Worm (Caenorhabditis elegans) whole organism, L2 larva: Measurements from ENCODE around the gene pas-6.

Experiments
- C34F6.9 ChIP-seq: fragments of 150-350 bp; optimal IDR thresholded peaks from 2 replicates; lab custom pipeline; 2014; ENCODE audit warnings: missing biosample characterization, missing genetic modification characterization
- F13H6.1 ChIP-seq: sonication (generic microtip); optimal IDR thresholded peaks from 2 replicates; lab custom pipeline; 2016; ENCODE audit warnings: missing genetic modification characterization, missing compliant biosample characterization
- R02D3.7 ChIP-seq: fragments of 150-350 bp; optimal IDR thresholded peaks from 2 replicates; lab custom pipeline; 2014; ENCODE audit warnings: missing biosample characterization, missing genetic modification characterization
- Y55F3AM.14 ChIP-seq: fragments of 200-800 bp; sonication (Bioruptor generic); optimal IDR thresholded peaks from 2 replicates; lab custom pipeline; 2018; ENCODE audit warnings: mild to moderate bottlenecking, missing genetic modification characterization, missing compliant biosample characterization
- ZK546.5 ChIP-seq: sonication (generic microtip); optimal IDR thresholded peaks from 2 replicates; lab custom pipeline; 2017; ENCODE audit warnings: missing biosample characterization, missing genetic modification characterization
- alr-1 ChIP-seq: fragments of 150-350 bp; optimal IDR thresholded peaks from 2 replicates; lab custom pipeline; 2014; ENCODE audit warnings: missing biosample characterization, missing genetic modification characterization
- aly-2 ChIP-seq: fragments of 150-350 bp; optimal IDR thresholded peaks from 2 replicates; lab custom pipeline; 2014; ENCODE audit warnings: missing biosample characterization, missing genetic modification characterization
- ama-1 ChIP-seq: fragments of 150-350 bp; optimal IDR thresholded peaks from 2 replicates; lab custom pipeline; 2018; ENCODE audit warnings: inconsistent platforms
- blmp-1 ChIP-seq: sonication (generic microtip); optimal IDR thresholded peaks from 2 replicates; lab custom pipeline; 2017; ENCODE audit warnings: missing genetic modification characterization, mild to moderate bottlenecking, missing compliant biosample characterization, antibody characterized with exemption, moderate library complexity; ENCODE audit not compliant: insufficient read depth
- ceh-16 ChIP-seq: fragments of 150-350 bp; optimal IDR thresholded peaks from 2 replicates; lab custom pipeline; 2014; ENCODE audit warnings: missing biosample characterization, missing genetic modification characterization
- ceh-82 ChIP-seq: fragments of 150-350 bp; optimal IDR thresholded peaks from 2 replicates; lab custom pipeline; 2014; ENCODE audit warnings: missing biosample characterization, missing genetic modification characterization
- crh-2 ChIP-seq: sonication (generic microtip); optimal IDR thresholded peaks from 2 replicates; lab custom pipeline; 2017; ENCODE audit warnings: missing biosample characterization, missing genetic modification characterization
- dmd-4 ChIP-seq: sonication (generic microtip); optimal IDR thresholded peaks from 2 replicates; lab custom pipeline; 2017; ENCODE audit warnings: missing biosample characterization, missing genetic modification characterization
- egl-27 ChIP-seq: sonication (generic microtip); optimal IDR thresholded peaks from 3 replicates; lab custom pipeline; 2017; ENCODE audit warnings: missing biosample characterization, missing genetic modification reagents, missing genetic modification characterization
- elt-1 ChIP-seq: fragments of 150-350 bp; optimal IDR thresholded peaks from 2 replicates; lab custom pipeline; 2014; ENCODE audit warnings: missing biosample characterization, missing genetic modification characterization
- fos-1 ChIP-seq: fragments of 150-350 bp; optimal IDR thresholded peaks from 2 replicates; lab custom pipeline; 2014; ENCODE audit warnings: missing biosample characterization, missing genetic modification characterization
- gmeb-1 ChIP-seq: fragments of 150-350 bp; optimal IDR thresholded peaks from 2 replicates; lab custom pipeline; 2014; ENCODE audit warnings: missing biosample characterization, missing genetic modification characterization
- lin-11 ChIP-seq: fragments of 150-350 bp; sonication (generic microtip); optimal IDR thresholded peaks from 2 replicates; lab custom pipeline; 2014; ENCODE audit warnings: missing biosample characterization, missing genetic modification characterization, inconsistent platforms, mixed read lengths
- lin-13 ChIP-seq: fragments of 150-350 bp; optimal IDR thresholded peaks from 2 replicates; lab custom pipeline; 2014; ENCODE audit warnings: missing biosample characterization, missing genetic modification reagents, missing genetic modification characterization
- lsy-2 ChIP-seq, 2 experiments: fragments of 150-350 bp in 1 of 2; sonication (generic microtip) in 1 of 2; optimal IDR thresholded peaks; 2 replicates each; lab custom pipeline; 2014 to 2017; ENCODE audit warnings: missing biosample characterization in 2 of 2, missing genetic modification characterization in 2 of 2
- mab-5 ChIP-seq: fragments of 150-350 bp; optimal IDR thresholded peaks from 2 replicates; lab custom pipeline; 2014; ENCODE audit warnings: missing biosample characterization, missing genetic modification characterization
- mbf-1 ChIP-seq: sonication (generic microtip); optimal IDR thresholded peaks from 2 replicates; lab custom pipeline; 2017; ENCODE audit warnings: missing biosample characterization, missing genetic modification characterization
- nhr-10 ChIP-seq: sonication (generic microtip); optimal IDR thresholded peaks from 2 replicates; lab custom pipeline; 2017; ENCODE audit warnings: missing biosample characterization, missing genetic modification characterization
- nhr-11 ChIP-seq: fragments of 150-350 bp; optimal IDR thresholded peaks from 2 replicates; lab custom pipeline; 2014; ENCODE audit warnings: missing biosample characterization, missing genetic modification characterization
- nhr-12 ChIP-seq: fragments of 150-350 bp; optimal IDR thresholded peaks from 2 replicates; lab custom pipeline; 2014; ENCODE audit warnings: missing biosample characterization, missing genetic modification characterization
- nhr-129 ChIP-seq: fragments of 150-350 bp; optimal IDR thresholded peaks from 2 replicates; lab custom pipeline; 2014; ENCODE audit warnings: missing biosample characterization, missing genetic modification characterization
- nhr-21 ChIP-seq: fragments of 150-350 bp; optimal IDR thresholded peaks from 2 replicates; lab custom pipeline; 2014; ENCODE audit warnings: missing biosample characterization, missing genetic modification characterization
- nhr-23 ChIP-seq: fragments of 150-350 bp; optimal IDR thresholded peaks from 2 replicates; lab custom pipeline; 2014; ENCODE audit warnings: missing biosample characterization, missing genetic modification reagents, missing genetic modification characterization
- nhr-237 ChIP-seq: fragments of 150-350 bp; optimal IDR thresholded peaks from 2 replicates; lab custom pipeline; 2014; ENCODE audit warnings: missing biosample characterization, missing genetic modification characterization
- nhr-25 ChIP-seq: fragments of 150-350 bp; sonication (generic microtip); optimal IDR thresholded peaks from 3 replicates; lab custom pipeline; 2014; ENCODE audit warnings: missing biosample characterization, missing genetic modification characterization
- nhr-6 ChIP-seq: fragments of 150-350 bp; optimal IDR thresholded peaks from 2 replicates; lab custom pipeline; 2014; ENCODE audit warnings: missing biosample characterization, missing genetic modification characterization
- nhr-77 ChIP-seq: fragments of 150-350 bp; optimal IDR thresholded peaks from 2 replicates; lab custom pipeline; 2014; ENCODE audit warnings: missing biosample characterization, missing genetic modification characterization
- peb-1 ChIP-seq: fragments of 150-350 bp; optimal IDR thresholded peaks from 2 replicates; lab custom pipeline; 2014; ENCODE audit warnings: missing biosample characterization, missing genetic modification characterization
- sem-4 ChIP-seq: fragments of 150-350 bp; optimal IDR thresholded peaks from 2 replicates; lab custom pipeline; 2014; ENCODE audit warnings: missing biosample characterization, missing genetic modification reagents, missing genetic modification characterization
- skn-1 ChIP-seq: sonication (generic microtip); optimal IDR thresholded peaks from 2 replicates; lab custom pipeline; 2017; ENCODE audit warnings: missing biosample characterization, missing genetic modification characterization
- sma-3 ChIP-seq: sonication (generic microtip); optimal IDR thresholded peaks from 2 replicates; lab custom pipeline; 2016; ENCODE audit warnings: missing genetic modification reagents, missing genetic modification characterization, missing compliant biosample characterization
- sma-9 ChIP-seq, 2 experiments: fragments of 150-350 bp in 1 of 2; sonication (generic microtip) in 1 of 2; optimal IDR thresholded peaks; 2 replicates each; lab custom pipeline; 2014 to 2016; ENCODE audit warnings: missing genetic modification characterization in 2 of 2, mild to moderate bottlenecking in 1 of 2, missing biosample characterization in 1 of 2, missing compliant biosample characterization in 1 of 2, missing genetic modification reagents in 1 of 2, moderate library complexity in 1 of 2
- snpc-4 ChIP-seq: fragments of 150-350 bp; optimal IDR thresholded peaks from 2 replicates; lab custom pipeline; 2014; ENCODE audit warnings: missing biosample characterization, missing genetic modification characterization
- unc-39 ChIP-seq: fragments of 150-350 bp; optimal IDR thresholded peaks from 2 replicates; lab custom pipeline; 2014; ENCODE audit warnings: missing biosample characterization, missing genetic modification characterization
- unc-55 ChIP-seq: fragments of 150-350 bp; sonication (generic microtip); optimal IDR thresholded peaks from 3 replicates; lab custom pipeline; 2014; ENCODE audit warnings: missing biosample characterization, missing genetic modification reagents, missing genetic modification characterization
- zag-1 ChIP-seq: fragments of 150-350 bp; optimal IDR thresholded peaks from 2 replicates; lab custom pipeline; 2014; ENCODE audit warnings: missing biosample characterization, missing genetic modification characterization
- ztf-11 ChIP-seq: sonication (generic microtip); optimal IDR thresholded peaks from 2 replicates; lab custom pipeline; 2017; ENCODE audit warnings: missing biosample characterization, missing genetic modification characterization
- ztf-4 ChIP-seq: fragments of 150-350 bp; optimal IDR thresholded peaks from 2 replicates; lab custom pipeline; 2014; ENCODE audit warnings: missing biosample characterization, missing genetic modification characterization

Gene pas-6

DNA sequence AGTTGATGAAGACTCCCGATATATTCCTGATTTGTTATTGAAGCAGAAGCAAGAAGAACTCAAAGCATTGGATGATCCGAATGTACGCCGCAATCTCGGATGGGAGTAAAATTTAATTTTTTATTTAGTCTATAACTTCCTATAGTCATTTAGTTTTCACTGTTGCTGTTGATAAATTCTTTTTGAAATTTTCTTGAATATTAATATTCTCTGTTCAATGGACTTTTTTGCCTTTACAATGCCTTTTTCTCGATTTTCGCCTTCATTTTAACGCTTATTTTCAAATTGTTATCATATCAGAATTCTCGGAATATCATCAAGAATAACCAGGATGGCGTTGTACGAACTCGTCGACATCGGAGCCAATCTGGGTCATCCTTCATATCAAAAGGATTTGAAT lies 10.2 kb upstream of the pas-6 start, which contains the start of gene crn-2:
Gene crn-2 (plus strand): TSS at position 301 of the 400 bp plus-strand sequence.
- TF ChIP-seq lin-11 (tag; lab: Kevin White, UChicago) (no peak), elt-1 (tag; lab: Kevin White, UChicago) (no peak), ZK546.5 (tag; lab: Kevin White, UChicago) (no peak), sem-4 (tag; lab: Kevin White, UChicago) (no peak), nhr-23 (no peak), peb-1 (tag; lab: Kevin White, UChicago) (no peak), nhr-11 (tag; lab: Kevin White, UChicago) (no peak), aly-2 (tag; lab: Kevin White, UChicago) (no peak), C34F6.9 (tag; lab: Kevin White, UChicago) (no peak), R02D3.7 (tag; lab: Kevin White, UChicago) (no peak), mab-5 (tag; lab: Kevin White, UChicago) (no peak), mbf-1 (tag; lab: Kevin White, UChicago) (no peak), ceh-82 (no peak), blmp-1 (tag; lab: Kevin White, UChicago) (no peak), nhr-237 (tag; lab: Kevin White, UChicago) (no peak), fos-1 (tag; lab: Kevin White, UChicago) (no peak)

DNA sequence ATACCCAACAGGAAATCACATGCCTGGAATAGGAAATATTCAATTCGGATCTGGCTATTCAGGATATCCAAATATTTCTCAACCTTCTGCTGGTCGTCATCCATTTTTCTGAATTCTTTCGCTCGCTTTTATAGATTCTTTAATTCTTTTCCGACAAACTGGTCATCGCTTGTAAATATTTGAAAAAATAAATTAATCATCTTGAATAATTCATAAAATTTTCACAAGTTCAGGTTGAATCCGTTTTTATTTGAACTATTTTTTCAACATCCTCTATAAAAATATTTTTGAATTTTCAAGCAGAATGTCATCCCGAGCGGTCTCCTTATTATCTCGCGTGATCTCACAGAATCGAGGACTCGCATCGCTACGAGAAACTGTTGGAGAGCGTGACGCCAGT lies 9.3 kb upstream of the pas-6 start, which contains the start of gene mrpl-48:
Gene mrpl-48 (plus strand): TSS at position 301 of the 400 bp plus-strand sequence.
- no peak for TF ChIP-seq nhr-21
- no peak for TF ChIP-seq dmd-4 (tag; lab: Kevin White, UChicago)
- no peak for TF ChIP-seq Y55F3AM.14
- no peak for TF ChIP-seq aly-2 (tag; lab: Kevin White, UChicago)
- TF ChIP-seq unc-39 = no peak
- no peak for TF ChIP-seq peb-1 (tag; lab: Kevin White, UChicago)
- no peak for TF ChIP-seq sma-3 (GFP tag; lab: Kevin White, UChicago)

DNA sequence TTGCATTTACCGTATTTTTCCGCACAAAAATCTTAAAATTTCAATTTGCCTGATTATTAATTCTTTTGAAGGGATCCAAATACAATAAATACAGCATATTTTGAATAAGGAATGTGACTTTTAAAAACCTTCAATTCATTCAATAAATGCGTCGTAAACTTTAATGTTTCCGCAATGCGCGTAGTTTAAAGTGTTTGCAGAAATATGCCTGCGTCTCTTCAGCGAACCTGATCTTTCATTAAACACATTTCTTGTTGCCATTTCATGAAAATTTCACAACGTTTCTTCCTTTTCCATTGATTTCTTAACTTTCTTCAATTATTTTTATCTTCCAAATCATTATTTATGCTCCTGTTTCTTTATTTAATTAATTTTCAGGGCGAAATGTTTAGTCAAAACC lies 8.2 kb upstream of the pas-6 start, which contains the start of gene vps-37:
Gene vps-37 (plus strand): TSS at position 378 of the 400 bp plus-strand sequence.
- no peak for TF ChIP-seq dmd-4 (tag; lab: Kevin White, UChicago)
- TF ChIP-seq nhr-12 (tag; lab: Kevin White, UChicago) = no peak
- no peak for TF ChIP-seq nhr-23
- TF ChIP-seq mab-5 (tag; lab: Kevin White, UChicago) = peak; percentile 70
- TF ChIP-seq mbf-1 (tag; lab: Kevin White, UChicago) = no peak
- TF ChIP-seq fos-1 (tag; lab: Kevin White, UChicago) = peak; percentile 60
- peak; percentile 45 for TF ChIP-seq nhr-77 (tag; lab: Kevin White, UChicago)
- TF ChIP-seq gmeb-1 (tag; lab: Kevin White, UChicago) = peak; percentile 86
- TF ChIP-seq C34F6.9 (tag; lab: Kevin White, UChicago) = peak; percentile 86
- TF ChIP-seq egl-27 (tag; lab: Kevin White, UChicago) = peak; percentile 46
- TF ChIP-seq ama-1 (lab: Kevin White, UChicago) = no peak
- TF ChIP-seq sem-4 (tag; lab: Kevin White, UChicago) = peak; percentile 81
- TF ChIP-seq zag-1 (tag; lab: Kevin White, UChicago) = peak; percentile 69
- TF ChIP-seq crh-2 = peak; percentile 88
- peak; percentile 84 for TF ChIP-seq sma-9 (GFP tag; optimal IDR thresholded peaks at IDR 0.05; lab: Kevin White, UChicago)
- TF ChIP-seq sma-9 (tag; optimal IDR thresholded peaks at IDR 0.05; lab: Kevin White, UChicago) = no peak
- peak; percentile 91 for TF ChIP-seq unc-55 (GFP tag; lab: Kevin White, UChicago)
- TF ChIP-seq lin-13 (GFP tag; lab: Kevin White, UChicago) = peak; percentile 90
- peak; percentile 81 to 94 for TF ChIP-seq lsy-2 (tag; optimal IDR thresholded peaks at IDR 0.05; lab: Kevin White, UChicago)
- TF ChIP-seq sma-3 (GFP tag; lab: Kevin White, UChicago) = peak; percentile 47
- no peak for TF ChIP-seq ztf-11 (tag; lab: Kevin White, UChicago)
- TF ChIP-seq skn-1 (tag; lab: Kevin White, UChicago) = no peak
- TF ChIP-seq ceh-16 (tag; lab: Kevin White, UChicago) = no peak
- TF ChIP-seq unc-39 = no peak
- no peak for TF ChIP-seq aly-2 (tag; lab: Kevin White, UChicago)
- TF ChIP-seq snpc-4 (tag; lab: Kevin White, UChicago) = peak; percentile 81
- peak; percentile 78 for TF ChIP-seq nhr-21
- TF ChIP-seq nhr-6 (tag; lab: Kevin White, UChicago) = peak; percentile 82
- peak; percentile 80 for TF ChIP-seq nhr-25 (tag; lab: Kevin White, UChicago)
- peak; percentile 17 for TF ChIP-seq blmp-1 (tag; lab: Kevin White, UChicago)
- peak; percentile 80 for TF ChIP-seq nhr-129
- no peak for TF ChIP-seq alr-1 (tag; lab: Kevin White, UChicago)
- peak; percentile 57 for TF ChIP-seq ztf-4
- TF ChIP-seq nhr-237 (tag; lab: Kevin White, UChicago) = no peak
- no peak for TF ChIP-seq nhr-10
- peak; percentile 78 for TF ChIP-seq F13H6.1 (tag; lab: Kevin White, UChicago)
